Worm (Caenorhabditis elegans) whole organism, early embryonic: ENCODE results near the gene srab-26.

Experiments used
- B0310.2 ChIP-seq: sonication (generic microtip); optimal IDR thresholded peaks from 2 replicates; lab custom pipeline; 2016; ENCODE audit warnings: mild to moderate bottlenecking, missing genetic modification characterization, missing compliant biosample characterization
- F13C5.2 ChIP-seq: sonication (generic microtip); optimal IDR thresholded peaks from 2 replicates; lab custom pipeline; 2017; ENCODE audit warnings: mild to moderate bottlenecking, missing genetic modification characterization, inconsistent platforms, missing compliant biosample characterization
- aly-1 ChIP-seq: sonication (generic microtip); optimal IDR thresholded peaks from 2 replicates; lab custom pipeline; 2016; ENCODE audit warnings: missing genetic modification characterization, missing compliant biosample characterization
- ama-1 ChIP-seq: fragments of 150-350 bp; optimal IDR thresholded peaks from 2 replicates; lab custom pipeline; 2014
- ceh-13 ChIP-seq: fragments of 200-800 bp; sonication (Bioruptor generic); optimal IDR thresholded peaks from 2 replicates; lab custom pipeline; 2018; ENCODE audit warnings: mild to moderate bottlenecking, missing genetic modification characterization, missing compliant biosample characterization
- ceh-36 ChIP-seq: sonication (generic microtip); optimal IDR thresholded peaks from 2 replicates; lab custom pipeline; 2016; ENCODE audit warnings: missing genetic modification characterization, inconsistent platforms, missing compliant biosample characterization
- ets-7 ChIP-seq: sonication (generic microtip); optimal IDR thresholded peaks from 2 replicates; lab custom pipeline; 2016; ENCODE audit warnings: missing genotype, missing genetic modification characterization, missing compliant biosample characterization
- flt-1 ChIP-seq: fragments of 200-800 bp; sonication (Bioruptor generic); IDR thresholded peaks from 2 replicates; pipeline ENCODE4 v1.3.6; 2022; ENCODE audit warnings: missing genetic modification characterization, missing compliant biosample characterization
- hmbx-1 ChIP-seq: sonication (generic microtip); optimal IDR thresholded peaks from 2 replicates; lab custom pipeline; 2016; ENCODE audit warnings: mild to moderate bottlenecking, missing genetic modification characterization, missing compliant biosample characterization
- hmg-4 ChIP-seq: fragments of 200-800 bp; sonication (Bioruptor generic); optimal IDR thresholded peaks from 2 replicates; lab custom pipeline; 2018; ENCODE audit warnings: mild to moderate bottlenecking, missing genetic modification characterization, missing compliant biosample characterization
- hnd-1 ChIP-seq: sonication (generic microtip); optimal IDR thresholded peaks from 2 replicates; lab custom pipeline; 2016; ENCODE audit warnings: missing genetic modification characterization, missing compliant biosample characterization
- pes-1 ChIP-seq: fragments of 200-800 bp; sonication (Bioruptor generic); IDR thresholded peaks from 2 replicates; pipeline ENCODE4 v1.3.6; 2022; ENCODE audit warnings: missing genetic modification reagents, missing genetic modification characterization, missing compliant biosample characterization
- scrt-1 ChIP-seq: fragments of 200-800 bp; sonication (Bioruptor generic); IDR thresholded peaks from 2 replicates; pipeline ENCODE4 v1.3.6; 2022; ENCODE audit warnings: missing genetic modification characterization, missing compliant biosample characterization
- sea-1 ChIP-seq: fragments of 200-800 bp; sonication (Bioruptor generic); conservative IDR thresholded peaks from 2 replicates; pipeline ENCODE4 v1.3.6; 2022; ENCODE audit warnings: missing genetic modification characterization, missing compliant biosample characterization
- tbx-11 ChIP-seq: fragments of 200-800 bp; sonication (Bioruptor generic); IDR thresholded peaks from 2 replicates; pipeline ENCODE4 v1.3.6; 2022; ENCODE audit warnings: missing genetic modification characterization, missing compliant biosample characterization
- tbx-37 ChIP-seq: fragments of 200-800 bp; sonication (Bioruptor generic); conservative IDR thresholded peaks from 2 replicates; pipeline ENCODE4 v1.3.6; 2022; ENCODE audit warnings: missing genetic modification reagents, missing genetic modification characterization, missing compliant biosample characterization
- tra-4 ChIP-seq: sonication (generic microtip); optimal IDR thresholded peaks from 2 replicates; lab custom pipeline; 2017; ENCODE audit warnings: missing genetic modification characterization, missing compliant biosample characterization

srab-26 gene

ce11 chrV:9879404-9879803 lies at the start of gene srab-26:
Gene srab-26 (minus strand): TSS chrV:9879504.
- TF ChIP-seq flt-1 (GFP tag; lab: Robert Waterston, UW) (no peak), ama-1 (no peak), F13C5.2 (no peak)

- TF ChIP-seq pes-1 (no peak), ama-1 (no peak), hmbx-1 (tag; lab: Kevin White, UChicago) (no peak), ceh-13 (no peak), hnd-1 (tag; lab: Kevin White, UChicago) (no peak), sea-1 (GFP tag; lab: Robert Waterston, UW) (no peak), B0310.2 (tag; lab: Kevin White, UChicago) (no peak), flt-1 (GFP tag; lab: Robert Waterston, UW) (no peak), ceh-36 (no peak), scrt-1 (no peak), hmg-4 (GFP tag; lab: Kevin White, UChicago) (no peak), tbx-11 (no peak), tra-4 (tag; lab: Kevin White, UChicago) (no peak), F13C5.2 (no peak), tbx-37 (GFP tag; lab: Robert Waterston, UW) (no peak), aly-1 (tag; lab: Kevin White, UChicago) (no peak)
Observed at ce11 chrV:9927954-9928353, 48.6 kb upstream of the srab-26 start.

- no peak for TF ChIP-seq tbx-37 (GFP tag; lab: Robert Waterston, UW)
Observed at ce11 chrV:9927381-9927780, 48.1 kb upstream of the srab-26 start.

- TF ChIP-seq tbx-37 (GFP tag; lab: Robert Waterston, UW), result no peak
- no peak for TF ChIP-seq flt-1 (GFP tag; lab: Robert Waterston, UW)
- TF ChIP-seq pes-1, result no peak
- no peak for TF ChIP-seq ets-7 (tag; lab: Kevin White, UChicago)
- TF ChIP-seq F13C5.2, result no peak
Observed at ce11 chrV:9926240-9926639, 46.9 kb upstream of the srab-26 start, which contains the start of gene C50H2.13. Gene C50H2.13 (plus strand): TSS chrV:9926540.

ce11 chrV:9925647-9926046 lies 46.3 kb upstream of the srab-26 start:
- TF ChIP-seq tra-4 (tag; lab: Kevin White, UChicago) (no peak), flt-1 (GFP tag; lab: Robert Waterston, UW) (no peak), tbx-37 (GFP tag; lab: Robert Waterston, UW) (no peak), F13C5.2 (no peak), B0310.2 (tag; lab: Kevin White, UChicago) (no peak), tbx-11 (no peak), hnd-1 (tag; lab: Kevin White, UChicago) (no peak), ceh-36 (no peak), ets-7 (tag; lab: Kevin White, UChicago) (no peak), ceh-13 (no peak), ama-1 (no peak), pes-1 (no peak), hmg-4 (GFP tag; lab: Kevin White, UChicago) (no peak), hmbx-1 (tag; lab: Kevin White, UChicago) (no peak)

ce11 chrV:9924389-9924788 lies 45.1 kb upstream of the srab-26 start:
- no peak for TF ChIP-seq tbx-11
- TF ChIP-seq ceh-36, result no peak
- TF ChIP-seq ceh-13, result no peak
- TF ChIP-seq F13C5.2, result no peak
- no peak for TF ChIP-seq flt-1 (GFP tag; lab: Robert Waterston, UW)
- no peak for TF ChIP-seq hmbx-1 (tag; lab: Kevin White, UChicago)
- TF ChIP-seq tra-4 (tag; lab: Kevin White, UChicago), result no peak
- TF ChIP-seq ets-7 (tag; lab: Kevin White, UChicago), result no peak
- no peak for TF ChIP-seq aly-1 (tag; lab: Kevin White, UChicago)
- no peak for TF ChIP-seq hmg-4 (GFP tag; lab: Kevin White, UChicago)
- TF ChIP-seq scrt-1, result no peak
- TF ChIP-seq ama-1, result no peak
- no peak for TF ChIP-seq sea-1 (GFP tag; lab: Robert Waterston, UW)

ce11 chrV:9922481-9922880 lies 43.2 kb upstream of the srab-26 start, which contains the start of gene C50H2.7:
Gene C50H2.7 (plus strand): TSS chrV:9922781.
- no peak for TF ChIP-seq aly-1 (tag; lab: Kevin White, UChicago)
- TF ChIP-seq pes-1, result no peak
- no peak for TF ChIP-seq F13C5.2
- no peak for TF ChIP-seq sea-1 (GFP tag; lab: Robert Waterston, UW)
- no peak for TF ChIP-seq B0310.2 (tag; lab: Kevin White, UChicago)
- no peak for TF ChIP-seq hmg-4 (GFP tag; lab: Kevin White, UChicago)
- TF ChIP-seq tbx-37 (GFP tag; lab: Robert Waterston, UW), result no peak
- TF ChIP-seq flt-1 (GFP tag; lab: Robert Waterston, UW), result no peak
- TF ChIP-seq ceh-13, result no peak
- TF ChIP-seq ceh-36, result no peak
- TF ChIP-seq tra-4 (tag; lab: Kevin White, UChicago), result no peak
- no peak for TF ChIP-seq hmbx-1 (tag; lab: Kevin White, UChicago)
- no peak for TF ChIP-seq tbx-11
- no peak for TF ChIP-seq scrt-1
- TF ChIP-seq ets-7 (tag; lab: Kevin White, UChicago), result no peak
- TF ChIP-seq ama-1, result no peak
- TF ChIP-seq hnd-1 (tag; lab: Kevin White, UChicago), result no peak

ce11 chrV:9921288-9921687 lies 42.0 kb upstream of the srab-26 start, which contains the start of gene ceh-75:
Gene ceh-75 (plus strand): TSS chrV:9921337.
- TF ChIP-seq hmbx-1 (tag; lab: Kevin White, UChicago) (no peak), F13C5.2 (no peak), ceh-13 (no peak), hmg-4 (GFP tag; lab: Kevin White, UChicago) (no peak), ets-7 (tag; lab: Kevin White, UChicago) (no peak)

- no peak for TF ChIP-seq tra-4 (tag; lab: Kevin White, UChicago)
Observed at ce11 chrV:9918410-9918809, 39.1 kb upstream of the srab-26 start, which contains the start of gene C50H2.5. Gene C50H2.5 (plus strand): TSS chrV:9918710.
